Worm (Caenorhabditis elegans) whole organism, late embryonic: ENCODE measurements around the gene sto-4.
A peak's percentile ranks its signal among the peaks of the same experiment; 100 is the strongest.

Source experiments
- K02D7.2 ChIP-seq: sonication (generic microtip); optimal IDR thresholded peaks from 2 replicates; lab custom pipeline; 2017; ENCODE audit warnings: mild to moderate bottlenecking, missing genetic modification characterization, missing compliant biosample characterization
- K09A11.1 ChIP-seq: sonication (generic microtip); optimal IDR thresholded peaks from 2 replicates; lab custom pipeline; 2017; ENCODE audit warnings: antibody characterized with exemption, mild to moderate bottlenecking, missing genetic modification characterization, missing compliant biosample characterization; ENCODE audit not compliant: insufficient read depth
- T23F11.4 ChIP-seq: fragments of 200-800 bp; sonication (Bioruptor generic); optimal IDR thresholded peaks from 2 replicates; lab custom pipeline; 2018; ENCODE audit warnings: mild to moderate bottlenecking, missing genetic modification characterization, missing compliant biosample characterization
- Y22D7AL.16 ChIP-seq: sonication (generic microtip); optimal IDR thresholded peaks from 2 replicates; lab custom pipeline; 2016; ENCODE audit warnings: missing genetic modification characterization, missing compliant biosample characterization
- ama-1 ChIP-seq: fragments of 150-350 bp; optimal IDR thresholded peaks from 2 replicates; lab custom pipeline; 2014
- ceh-19 ChIP-seq: fragments of 200-800 bp; sonication (Bioruptor generic); optimal IDR thresholded peaks from 2 replicates; lab custom pipeline; 2018; ENCODE audit warnings: mild to moderate bottlenecking, missing genetic modification characterization, missing compliant biosample characterization
- ceh-30 ChIP-seq: fragments of 150-350 bp; optimal IDR thresholded peaks from 2 replicates; lab custom pipeline; 2014; ENCODE audit warnings: missing biosample characterization, missing genetic modification characterization
- ceh-31 ChIP-seq: sonication (generic microtip); optimal IDR thresholded peaks from 2 replicates; lab custom pipeline; 2016; ENCODE audit warnings: missing genetic modification characterization, missing compliant biosample characterization
- ceh-34 ChIP-seq: sonication (generic microtip); optimal IDR thresholded peaks from 2 replicates; lab custom pipeline; 2016; ENCODE audit warnings: mild to moderate bottlenecking, missing genetic modification characterization, missing compliant biosample characterization
- ceh-48 ChIP-seq: sonication (generic microtip); optimal IDR thresholded peaks from 2 replicates; lab custom pipeline; 2016; ENCODE audit warnings: missing genetic modification characterization, inconsistent platforms, missing compliant biosample characterization
- ceh-6 ChIP-seq: fragments of 200-800 bp; sonication (Bioruptor generic); optimal IDR thresholded peaks from 2 replicates; lab custom pipeline; 2018; ENCODE audit warnings: mild to moderate bottlenecking, missing genetic modification characterization, missing compliant biosample characterization
- che-1 ChIP-seq: sonication (generic microtip); optimal IDR thresholded peaks from 2 replicates; lab custom pipeline; 2016; ENCODE audit warnings: mild to moderate bottlenecking, missing genetic modification characterization, missing compliant biosample characterization
- elt-2 ChIP-seq: sonication (generic microtip); optimal IDR thresholded peaks from 2 replicates; lab custom pipeline; 2016; ENCODE audit warnings: missing genetic modification reagents, missing genetic modification characterization, missing compliant biosample characterization
- ets-4 ChIP-seq: sonication (generic microtip); optimal IDR thresholded peaks from 2 replicates; lab custom pipeline; 2016; ENCODE audit warnings: missing genetic modification characterization, missing compliant biosample characterization
- fax-1 ChIP-seq: sonication (generic microtip); optimal IDR thresholded peaks from 2 replicates; lab custom pipeline; 2016; ENCODE audit warnings: missing genotype, missing genetic modification characterization, missing compliant biosample characterization
- fkh-10 ChIP-seq: fragments of 150-350 bp; optimal IDR thresholded peaks from 2 replicates; lab custom pipeline; 2014; ENCODE audit warnings: missing biosample characterization, missing genetic modification reagents, missing genetic modification characterization
- fkh-6 ChIP-seq: sonication (generic microtip); optimal IDR thresholded peaks from 2 replicates; lab custom pipeline; 2016; ENCODE audit warnings: missing genetic modification characterization, missing compliant biosample characterization
- gmeb-2 ChIP-seq: sonication (generic microtip); optimal IDR thresholded peaks from 2 replicates; lab custom pipeline; 2016; ENCODE audit warnings: missing genetic modification characterization, inconsistent platforms, missing compliant biosample characterization
- hlh-13 ChIP-seq: fragments of 200-800 bp; sonication (Bioruptor generic); optimal IDR thresholded peaks from 2 replicates; lab custom pipeline; 2018; ENCODE audit warnings: mild to moderate bottlenecking, missing genetic modification characterization, missing compliant biosample characterization
- hlh-15 ChIP-seq: sonication (generic microtip); optimal IDR thresholded peaks from 2 replicates; lab custom pipeline; 2016; ENCODE audit warnings: missing genetic modification characterization, missing compliant biosample characterization
- hlh-30 ChIP-seq: sonication (generic microtip); optimal IDR thresholded peaks from 2 replicates; lab custom pipeline; 2017; ENCODE audit warnings: antibody characterized with exemption, missing genetic modification characterization, missing compliant biosample characterization; ENCODE audit not compliant: insufficient read depth
- lin-11 ChIP-seq: fragments of 200-800 bp; sonication (Bioruptor generic); optimal IDR thresholded peaks from 2 replicates; lab custom pipeline; 2018; ENCODE audit warnings: mild to moderate bottlenecking, missing genetic modification characterization, missing compliant biosample characterization
- mec-3 ChIP-seq: sonication (generic microtip); optimal IDR thresholded peaks from 2 replicates; lab custom pipeline; 2016; ENCODE audit warnings: borderline replicate concordance, missing genetic modification characterization, missing compliant biosample characterization
- nfya-1 ChIP-seq: sonication (generic microtip); optimal IDR thresholded peaks from 2 replicates; lab custom pipeline; 2017; ENCODE audit warnings: missing genetic modification characterization, mild to moderate bottlenecking, missing compliant biosample characterization, antibody characterized with exemption, moderate library complexity
- nhr-11 ChIP-seq: fragments of 150-350 bp; optimal IDR thresholded peaks from 2 replicates; lab custom pipeline; 2014; ENCODE audit warnings: missing biosample characterization, missing genetic modification characterization
- nhr-232 ChIP-seq: sonication (generic microtip); optimal IDR thresholded peaks from 2 replicates; lab custom pipeline; 2016; ENCODE audit warnings: missing genetic modification characterization, missing compliant biosample characterization
- npax-4 ChIP-seq: sonication (generic microtip); optimal IDR thresholded peaks from 2 replicates; lab custom pipeline; 2016; ENCODE audit warnings: missing genetic modification characterization, missing compliant biosample characterization
- pag-3 ChIP-seq: sonication (generic microtip); optimal IDR thresholded peaks from 2 replicates; lab custom pipeline; 2016; ENCODE audit warnings: missing compliant biosample characterization, missing genetic modification characterization, borderline replicate concordance
- pha-2 ChIP-seq: sonication (generic microtip); optimal IDR thresholded peaks from 2 replicates; lab custom pipeline; 2017; ENCODE audit warnings: mild to moderate bottlenecking, missing genetic modification characterization, missing compliant biosample characterization
- pha-4 ChIP-seq: fragments of 150-350 bp; optimal IDR thresholded peaks from 2 replicates; lab custom pipeline; 2018; ENCODE audit warnings: missing biosample characterization, missing genetic modification reagents, missing genetic modification characterization
- pros-1 ChIP-seq: fragments of 150-350 bp; optimal IDR thresholded peaks from 2 replicates; lab custom pipeline; 2014; ENCODE audit warnings: missing biosample characterization, missing genetic modification reagents, missing genetic modification characterization
- sdc-2 ChIP-seq: sonication (generic microtip); optimal IDR thresholded peaks from 2 replicates; lab custom pipeline; 2016; ENCODE audit warnings: missing genotype, missing genetic modification characterization, missing compliant biosample characterization
- syd-9 ChIP-seq: sonication (generic microtip); optimal IDR thresholded peaks from 2 replicates; lab custom pipeline; 2016; ENCODE audit warnings: mild to moderate bottlenecking, missing genetic modification characterization, moderate library complexity, missing compliant biosample characterization
- tbx-2 ChIP-seq: sonication (generic microtip); optimal IDR thresholded peaks from 2 replicates; lab custom pipeline; 2016; ENCODE audit warnings: missing genetic modification characterization, missing compliant biosample characterization
- ttx-3 ChIP-seq: sonication (generic microtip); optimal IDR thresholded peaks from 2 replicates; lab custom pipeline; 2016; ENCODE audit warnings: missing genetic modification reagents, missing genetic modification characterization, missing compliant biosample characterization
- unc-42 ChIP-seq: sonication (generic microtip); optimal IDR thresholded peaks from 2 replicates; lab custom pipeline; 2016; ENCODE audit warnings: missing genotype, missing genetic modification characterization, missing compliant biosample characterization
- unc-55 ChIP-seq: sonication (generic microtip); optimal IDR thresholded peaks from 2 replicates; lab custom pipeline; 2017; ENCODE audit warnings: missing biosample characterization, missing genetic modification reagents, missing genetic modification characterization
- unc-86 ChIP-seq: sonication (generic microtip); optimal IDR thresholded peaks from 2 replicates; lab custom pipeline; 2016; ENCODE audit warnings: missing genetic modification characterization, missing compliant biosample characterization

The sto-4 gene

ce11 chrX:11650751-11651150 is 6.8 kb downstream of the sto-4 start, which contains the start of gene cutl-11:
cutl-11 (minus strand) TSS chrX:11650851.
- TF ChIP-seq ceh-48 (no peak), ceh-30 (tag; lab: Kevin White, UChicago) (no peak), nhr-232 (tag; lab: Kevin White, UChicago) (no peak), ceh-6 (GFP tag; lab: Kevin White, UChicago) (no peak), pha-4 (no peak)

ce11 chrX:11656519-11657006 is 12.6 kb downstream of the sto-4 start, which contains the start of gene T04F8.2:
T04F8.2 (minus strand) TSS chrX:11656569.
- TF ChIP-seq pha-4 (no peak), syd-9 (no peak), unc-42 (peak; percentile 17), nfya-1 (tag; lab: Kevin White, UChicago) (peak; percentile 53), tbx-2 (tag; lab: Kevin White, UChicago) (peak; percentile 5), ceh-31 (tag; lab: Kevin White, UChicago) (peak; percentile 57), sdc-2 (peak; percentile 32), hlh-13 (GFP tag; lab: Kevin White, UChicago) (no peak), hlh-30 (tag; lab: Kevin White, UChicago) (peak; percentile 14), ceh-48 (peak; percentile 32), unc-55 (GFP tag; lab: Kevin White, UChicago) (peak; percentile 33), pros-1 (tag; lab: Kevin White, UChicago) (no peak)

ce11 chrX:11658331-11658730 is 14.4 kb downstream of the sto-4 start, which contains the start of gene T04F8.3:
T04F8.3 (plus strand) TSS chrX:11658631.
- no peak for TF ChIP-seq K09A11.1 (tag; lab: Kevin White, UChicago)
- TF ChIP-seq ttx-3 (tag; lab: Kevin White, UChicago) = no peak
- no peak for TF ChIP-seq K02D7.2 (tag; lab: Kevin White, UChicago)
- no peak for TF ChIP-seq pag-3 (tag; lab: Kevin White, UChicago)
- TF ChIP-seq unc-55 (GFP tag; lab: Kevin White, UChicago) = no peak
- TF ChIP-seq ets-4 = no peak
- no peak for TF ChIP-seq hlh-15 (tag; lab: Kevin White, UChicago)
- TF ChIP-seq, all 69 proteins: peak for 0

ce11 chrX:11661625-11662024 is 17.7 kb downstream of the sto-4 start, which contains the start of gene sfxn-1.5:
sfxn-1.5 (minus strand) TSS chrX:11661660.
- TF ChIP-seq nhr-11 (tag; lab: Kevin White, UChicago) = no peak
- TF ChIP-seq elt-2 (tag; lab: Kevin White, UChicago) = peak; percentile 97
- no peak for TF ChIP-seq che-1 (tag; lab: Kevin White, UChicago)

ce11 chrX:11662069-11662468 is 18.1 kb downstream of the sto-4 start:
- TF ChIP-seq fkh-10 = no peak
- no peak for TF ChIP-seq pag-3 (tag; lab: Kevin White, UChicago)
- TF ChIP-seq pha-2 (tag; lab: Kevin White, UChicago) = no peak
- TF ChIP-seq mec-3 (tag; lab: Kevin White, UChicago) = no peak
- no peak for TF ChIP-seq Y22D7AL.16
- TF ChIP-seq T23F11.4 (GFP tag; lab: Kevin White, UChicago) = no peak
- TF ChIP-seq, all 69 proteins: peak for 0

- TF ChIP-seq ceh-34 (tag; lab: Kevin White, UChicago) (peak; percentile 31), fax-1 (tag; lab: Kevin White, UChicago) (no peak), ama-1 (lab: Kevin White, UChicago) (no peak), ceh-19 (GFP tag; lab: Kevin White, UChicago) (peak; percentile 4), npax-4 (no peak), elt-2 (tag; lab: Kevin White, UChicago) (peak; percentile 48), unc-86 (no peak), nhr-232 (tag; lab: Kevin White, UChicago) (peak; percentile 2), gmeb-2 (tag; lab: Kevin White, UChicago) (no peak), tbx-2 (tag; lab: Kevin White, UChicago) (peak; percentile 10), ceh-6 (GFP tag; lab: Kevin White, UChicago) (peak; percentile 47), fkh-6 (tag; lab: Kevin White, UChicago) (no peak), che-1 (tag; lab: Kevin White, UChicago) (peak; percentile 18), lin-11 (no peak)
Measured at ce11 chrX:11662557-11662956, 18.6 kb downstream of the sto-4 start.
